Fruit fly (Drosophila melanogaster) whole organism, embryonic: Measurements from ENCODE around the gene CG17786.

Experiments used
- Aef1 ChIP-seq: fragments of 200-800 bp; sonication (Bioruptor generic); IDR thresholded peaks from 3 replicates; pipeline ENCODE4 v1.3.6; 2022; ENCODE audit warnings: missing biosample characterization, missing genetic modification characterization
- Atf-2 ChIP-seq: fragments of 200-800 bp; sonication (Bioruptor generic); optimal IDR thresholded peaks from 2 replicates; lab custom pipeline; 2016; ENCODE audit warnings: missing biosample characterization, missing genetic modification characterization
- CG10959 ChIP-seq: fragments of 200-800 bp; sonication (Bioruptor generic); IDR thresholded peaks from 2 replicates; pipeline ENCODE4 v1.3.6; 2022; ENCODE audit warnings: missing biosample characterization, missing genetic modification characterization
- CG11247 ChIP-seq: fragments of 200-800 bp; sonication (Bioruptor generic); IDR thresholded peaks from 2 replicates; pipeline ENCODE4 v1.3.6; 2022; ENCODE audit warnings: missing biosample characterization, missing genetic modification characterization
- CG1602 ChIP-seq: fragments of 200-800 bp; sonication (Bioruptor generic); optimal IDR thresholded peaks from 3 replicates; lab custom pipeline; 2016; ENCODE audit warnings: missing biosample characterization, missing genetic modification characterization
- CG1647 ChIP-seq: fragments of 200-800 bp; sonication (Bioruptor generic); optimal IDR thresholded peaks from 3 replicates; lab custom pipeline; 2016; ENCODE audit warnings: missing biosample characterization, missing genetic modification characterization
- CG16815 ChIP-seq: fragments of 200-800 bp; sonication (Bioruptor generic); optimal IDR thresholded peaks from 3 replicates; lab custom pipeline; 2017; ENCODE audit warnings: missing biosample characterization, mild to moderate bottlenecking, missing genetic modification characterization
- CG18476 ChIP-seq: fragments of 200-800 bp; sonication (Bioruptor generic); optimal IDR thresholded peaks from 2 replicates; lab custom pipeline; 2016; ENCODE audit warnings: missing biosample characterization, mild to moderate bottlenecking, missing genetic modification characterization
- CG2116 ChIP-seq: fragments of 200-800 bp; sonication (Bioruptor generic); optimal IDR thresholded peaks from 3 replicates; lab custom pipeline; 2018; ENCODE audit warnings: missing biosample characterization, mild to moderate bottlenecking, missing genetic modification characterization
- CG2712 ChIP-seq: fragments of 200-800 bp; optimal IDR thresholded peaks from 3 replicates; lab custom pipeline; 2019; ENCODE audit warnings: missing biosample characterization, mild to moderate bottlenecking, missing genetic modification characterization, moderate library complexity
- CG33213 ChIP-seq: fragments of 200-800 bp; sonication (Bioruptor generic); optimal IDR thresholded peaks from 3 replicates; lab custom pipeline; 2016; ENCODE audit warnings: missing biosample characterization, missing genetic modification characterization
- CG6654 ChIP-seq: fragments of 200-800 bp; sonication (Bioruptor generic); optimal IDR thresholded peaks from 2 replicates; lab custom pipeline; 2017; ENCODE audit warnings: missing biosample characterization, mild to moderate bottlenecking, missing genetic modification characterization
- CG7963 ChIP-seq: fragments of 200-800 bp; sonication (Bioruptor generic); IDR thresholded peaks from 3 replicates; pipeline ENCODE4 v1.3.6; 2022; ENCODE audit warnings: missing biosample characterization, missing genetic modification characterization; ENCODE audit not compliant: partially characterized antibody
- CG9797 ChIP-seq: fragments of 200-800 bp; sonication (Bioruptor generic); optimal IDR thresholded peaks from 3 replicates; lab custom pipeline; 2018; ENCODE audit warnings: missing biosample characterization, mild to moderate bottlenecking, missing genetic modification characterization
- CG9817 ChIP-seq: fragments of 200-800 bp; sonication (Bioruptor generic); optimal IDR thresholded peaks from 2 replicates; lab custom pipeline; 2018; ENCODE audit warnings: missing biosample characterization, mild to moderate bottlenecking, missing genetic modification characterization, moderate library complexity
- D ChIP-seq, 2 experiments: fragments of 200-800 bp in 1 of 2; fragments of >200 bp in 1 of 2; sonication (Bioruptor generic) in 1 of 2; optimal IDR thresholded peaks; 2 replicates in 1 of 2; 3 replicates in 1 of 2; lab custom pipeline; 2017; ENCODE audit warnings: mild to moderate bottlenecking in 1 of 2, missing biosample characterization in 1 of 2, missing genetic modification characterization in 1 of 2, missing genetic modification reagents in 1 of 2
- D19B ChIP-seq: fragments of 200-800 bp; sonication (Bioruptor generic); optimal IDR thresholded peaks from 2 replicates; lab custom pipeline; 2017; ENCODE audit warnings: missing biosample characterization, mild to moderate bottlenecking, missing genetic modification characterization
- E2f2 ChIP-seq: fragments of 200-800 bp; sonication (Bioruptor generic); IDR thresholded peaks from 2 replicates; pipeline ENCODE4 v1.3.6; 2022; ENCODE audit warnings: missing biosample characterization, missing genetic modification characterization
- Ets97D ChIP-seq: fragments of 200-800 bp; sonication (Bioruptor generic); optimal IDR thresholded peaks from 3 replicates; lab custom pipeline; 2016; ENCODE audit warnings: missing biosample characterization, missing genetic modification characterization
- Fer2 ChIP-seq: fragments of 200-800 bp; sonication (Bioruptor generic); optimal IDR thresholded peaks from 2 replicates; lab custom pipeline; 2018; ENCODE audit warnings: missing biosample characterization, mild to moderate bottlenecking, missing genetic modification characterization, moderate library complexity
- Lpt ChIP-seq: fragments of >200 bp; optimal IDR thresholded peaks from 2 replicates; lab custom pipeline; 2018; ENCODE audit warnings: missing biosample characterization, missing genetic modification characterization
- MBD-R2 ChIP-seq: fragments of 200-800 bp; sonication (Bioruptor generic); IDR thresholded peaks from 2 replicates; pipeline ENCODE4 v1.3.6; 2022; ENCODE audit warnings: missing biosample characterization, missing genetic modification characterization
- NC2α ChIP-seq: fragments of 200-800 bp; sonication (Bioruptor generic); optimal IDR thresholded peaks from 2 replicates; lab custom pipeline; 2016; ENCODE audit warnings: missing biosample characterization, missing genetic modification characterization
- Nf-YA ChIP-seq: fragments of 200-800 bp; sonication (Bioruptor generic); IDR thresholded peaks from 2 replicates; pipeline ENCODE4 v1.3.6; 2022; ENCODE audit warnings: missing biosample characterization, missing genetic modification characterization
- NfI ChIP-seq: fragments of 200-800 bp; sonication (Bioruptor generic); optimal IDR thresholded peaks from 3 replicates; lab custom pipeline; 2018; ENCODE audit warnings: missing biosample characterization, mild to moderate bottlenecking, missing genetic modification characterization, moderate library complexity
- Ravus ChIP-seq: fragments of 200-800 bp; sonication (Bioruptor generic); IDR thresholded peaks from 2 replicates; pipeline ENCODE4 v1.3.6; 2022; ENCODE audit warnings: missing biosample characterization, missing genetic modification characterization
- Rx ChIP-seq: fragments of 200-800 bp; sonication (Bioruptor generic); IDR thresholded peaks from 2 replicates; pipeline ENCODE4 v1.3.6; 2022; ENCODE audit warnings: missing biosample characterization, missing genetic modification characterization
- Scr ChIP-seq: fragments of 200-800 bp; sonication (Bioruptor generic); IDR thresholded peaks from 2 replicates; pipeline ENCODE4 v1.3.6; 2022; ENCODE audit warnings: missing biosample characterization, missing genetic modification characterization; ENCODE audit not compliant: partially characterized antibody
- TFAM ChIP-seq: fragments of 200-800 bp; sonication (Bioruptor generic); optimal IDR thresholded peaks from 2 replicates; lab custom pipeline; 2017; ENCODE audit warnings: missing biosample characterization, missing genetic modification characterization, inconsistent platforms
- Tbp ChIP-seq: fragments of >200 bp; optimal IDR thresholded peaks from 2 replicates; lab custom pipeline; 2018; ENCODE audit warnings: missing biosample characterization, missing genetic modification characterization
- Trl ChIP-seq, 3 experiments: fragments of >200 bp in 2 of 3; fragments of 200-800 bp in 1 of 3; sonication (Bioruptor generic) in 1 of 3; optimal IDR thresholded peaks; 2 replicates in 1 of 3; 3 replicates in 2 of 3; lab custom pipeline; 2016 to 2017; ENCODE audit warnings: missing biosample characterization in 1 of 3, missing genetic modification characterization in 1 of 3
- amos ChIP-seq: fragments of 200-800 bp; sonication (Bioruptor generic); IDR thresholded peaks from 2 replicates; pipeline ENCODE4 v1.3.6; 2022; ENCODE audit warnings: missing biosample characterization, missing genetic modification characterization; ENCODE audit not compliant: partially characterized antibody
- ap ChIP-seq: fragments of 200-800 bp; sonication (Bioruptor generic); IDR thresholded peaks from 2 replicates; pipeline ENCODE4 v1.3.6; 2022; ENCODE audit warnings: missing biosample characterization, missing genetic modification characterization
- bigmax ChIP-seq: fragments of 200-800 bp; sonication (Bioruptor generic); optimal IDR thresholded peaks from 2 replicates; lab custom pipeline; 2018; ENCODE audit warnings: missing biosample characterization, mild to moderate bottlenecking, missing genetic modification characterization
- cas ChIP-seq: fragments of 200-800 bp; sonication (Bioruptor generic); IDR thresholded peaks from 2 replicates; pipeline ENCODE4 v1.3.6; 2022; ENCODE audit warnings: missing biosample characterization, missing genetic modification characterization
- chinmo ChIP-seq: fragments of 200-800 bp; sonication (Bioruptor generic); IDR thresholded peaks from 4 replicates; pipeline ENCODE4 v1.3.6; 2022; ENCODE audit warnings: missing biosample characterization, missing genetic modification characterization; ENCODE audit not compliant: partially characterized antibody
- dmrt11E ChIP-seq: fragments of 200-800 bp; sonication (Bioruptor generic); optimal IDR thresholded peaks from 3 replicates; lab custom pipeline; 2018; ENCODE audit warnings: missing biosample characterization, mild to moderate bottlenecking, missing genetic modification characterization, moderate library complexity
- dmrt99B ChIP-seq: fragments of 200-800 bp; sonication (Bioruptor generic); optimal IDR thresholded peaks from 2 replicates; lab custom pipeline; 2018; ENCODE audit warnings: missing biosample characterization, mild to moderate bottlenecking, missing genetic modification characterization, moderate library complexity
- ems ChIP-seq: fragments of 200-800 bp; sonication (Bioruptor generic); optimal IDR thresholded peaks from 3 replicates; lab custom pipeline; 2016; ENCODE audit warnings: missing biosample characterization, missing genetic modification characterization
- fru ChIP-seq: fragments of >200 bp; optimal IDR thresholded peaks from 2 replicates; lab custom pipeline; 2017
- gt ChIP-seq: fragments of 200-800 bp; sonication (Bioruptor generic); IDR thresholded peaks from 2 replicates; pipeline ENCODE4 v1.3.6; 2022; ENCODE audit warnings: missing biosample characterization, missing genetic modification characterization
- mirr ChIP-seq: fragments of 200-800 bp; sonication (Bioruptor generic); optimal IDR thresholded peaks from 3 replicates; lab custom pipeline; 2018; ENCODE audit warnings: missing biosample characterization, mild to moderate bottlenecking, missing genetic modification characterization
- otp ChIP-seq: fragments of 200-800 bp; sonication (Bioruptor generic); IDR thresholded peaks from 3 replicates; pipeline ENCODE4, ENCODE4 v1.3.6; 2022; ENCODE audit warnings: missing biosample characterization, missing genetic modification characterization
- phol ChIP-seq: fragments of 200-800 bp; sonication (Bioruptor generic); optimal IDR thresholded peaks from 3 replicates; lab custom pipeline; 2018; ENCODE audit warnings: missing biosample characterization, mild to moderate bottlenecking, missing genetic modification characterization, moderate library complexity
- pnt ChIP-seq: fragments of 200-800 bp; sonication (Bioruptor generic); optimal IDR thresholded peaks from 3 replicates; lab custom pipeline; 2016; ENCODE audit warnings: missing biosample characterization, missing genetic modification characterization
- scrt ChIP-seq: fragments of 200-800 bp; sonication (Bioruptor generic); optimal IDR thresholded peaks from 2 replicates; lab custom pipeline; 2018; ENCODE audit warnings: missing biosample characterization, mild to moderate bottlenecking, missing genetic modification characterization, moderate library complexity
- slp2 ChIP-seq: fragments of 200-800 bp; sonication (Bioruptor generic); optimal IDR thresholded peaks from 2 replicates; lab custom pipeline; 2016; ENCODE audit warnings: missing biosample characterization, missing genetic modification characterization
- so ChIP-seq: fragments of 200-800 bp; sonication (Bioruptor generic); IDR thresholded peaks from 3 replicates; pipeline ENCODE4 v1.3.6; 2022; ENCODE audit warnings: missing biosample characterization, missing genetic modification characterization
- sr ChIP-seq: fragments of 200-800 bp; sonication (Bioruptor generic); IDR thresholded peaks from 3 replicates; pipeline ENCODE4 v1.3.6; 2022; ENCODE audit warnings: missing biosample characterization, missing genetic modification characterization
- tx ChIP-seq: fragments of 200-800 bp; sonication (Bioruptor generic); optimal IDR thresholded peaks from 2 replicates; lab custom pipeline; 2016; ENCODE audit warnings: missing biosample characterization, missing genetic modification characterization
- unc-4 ChIP-seq: fragments of 200-800 bp; sonication (Bioruptor generic); IDR thresholded peaks from 2 replicates; pipeline ENCODE4 v1.3.6; 2022; ENCODE audit warnings: missing biosample characterization, missing genetic modification characterization; ENCODE audit not compliant: partially characterized antibody
- wdn ChIP-seq: fragments of 200-800 bp; sonication (Bioruptor generic); IDR thresholded peaks from 2 replicates; pipeline ENCODE4 v1.3.6; 2022; ENCODE audit warnings: missing biosample characterization, missing genetic modification characterization

Gene CG17786

DNA sequence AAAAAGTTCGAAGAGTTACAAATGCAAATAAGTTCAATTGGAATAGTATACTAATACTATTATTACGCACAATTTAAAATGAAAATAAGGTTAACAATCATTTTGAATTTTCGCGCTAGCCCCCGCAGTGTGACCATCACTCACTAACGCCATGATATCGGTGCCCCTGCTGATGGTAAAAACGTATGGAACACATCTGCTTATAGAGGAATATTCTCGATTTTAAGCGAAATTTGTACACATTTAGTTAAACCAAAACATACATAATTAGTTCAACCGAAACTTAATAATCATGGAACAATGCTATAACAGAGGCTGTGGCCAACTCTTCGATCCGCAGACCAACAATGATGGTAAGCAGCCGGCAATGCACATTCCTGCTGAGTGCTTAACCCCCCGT lies 32.3 kb downstream of the CG17786 start, which contains the start of gene mora:
mora (plus strand) TSS at position 172 of the 400 bp plus-strand sequence.
- no peak for TF ChIP-seq cas (GFP tag; lab: Robert Waterston, UW)
- TF ChIP-seq scrt: no peak
- no peak for TF ChIP-seq Nf-YA (GFP tag; lab: Robert Waterston, UW)
- TF ChIP-seq Tbp (GFP tag; lab: Kevin White, UChicago): no peak
- TF ChIP-seq CG2712 (tag; lab: Kevin White, UChicago): no peak
- TF ChIP-seq Lpt (GFP tag; lab: Kevin White, UChicago): no peak
- no peak for TF ChIP-seq otp
- no peak for TF ChIP-seq tx
- TF ChIP-seq E2f2 (GFP tag; lab: Robert Waterston, UW): peak; percentile 95
- TF ChIP-seq CG2116: peak; percentile 50
- no peak for TF ChIP-seq CG9817 (tag; lab: Kevin White, UChicago)
- peak; percentile 36; the same call in 1 of the 2 replicates for TF ChIP-seq MBD-R2
- no peak for TF ChIP-seq ap
- peak; percentile 13 for TF ChIP-seq bigmax (GFP tag; lab: Kevin White, UChicago)
- no peak for TF ChIP-seq CG1647 (GFP tag; lab: Kevin White, UChicago)
- no peak for TF ChIP-seq mirr (GFP tag; lab: Kevin White, UChicago)
- no peak for TF ChIP-seq Fer2
- no peak for TF ChIP-seq slp2 (GFP tag; lab: Kevin White, UChicago)
- TF ChIP-seq CG10959: no peak
- TF ChIP-seq TFAM (GFP tag; lab: Kevin White, UChicago): no peak
- TF ChIP-seq phol: peak; percentile 15
- TF ChIP-seq Atf-2 (GFP tag; lab: Kevin White, UChicago): no peak
- TF ChIP-seq fru (lab: Kevin White, UChicago): no peak
- TF ChIP-seq D (optimal IDR thresholded peaks at IDR 0.05; lab: Kevin White, UChicago): no peak
- no peak for TF ChIP-seq D (GFP tag; optimal IDR thresholded peaks at IDR 0.05; lab: Kevin White, UChicago)
- no peak for TF ChIP-seq D19B (GFP tag; lab: Kevin White, UChicago)
- no peak for TF ChIP-seq CG7963
- no peak for TF ChIP-seq CG18476 (GFP tag; lab: Kevin White, UChicago)
- TF ChIP-seq CG33213: no peak
- peak; percentile 13; the same call in 1 of the 2 replicates for TF ChIP-seq amos (GFP tag; lab: Robert Waterston, UW)
- TF ChIP-seq gt (GFP tag; lab: Robert Waterston, UW): no peak
- peak; percentile 16; the same call in 1 of the 2 replicates for TF ChIP-seq unc-4 (GFP tag; lab: Robert Waterston, UW)
- no peak for TF ChIP-seq CG11247 (GFP tag; lab: Robert Waterston, UW)
- TF ChIP-seq CG16815 (GFP tag; lab: Kevin White, UChicago): no peak
- no peak for TF ChIP-seq Aef1 (GFP tag; lab: Robert Waterston, UW)
- TF ChIP-seq pnt (GFP tag; lab: Kevin White, UChicago): no peak
- TF ChIP-seq sr: no peak
- no peak for TF ChIP-seq dmrt11E (tag; lab: Kevin White, UChicago)
- TF ChIP-seq Trl (optimal IDR thresholded peaks at IDR 0.05; lab: Kevin White, UChicago): no peak
- no peak for TF ChIP-seq Trl (GFP tag; optimal IDR thresholded peaks at IDR 0.05; lab: Kevin White, UChicago)
- TF ChIP-seq Ravus: no peak
- TF ChIP-seq wdn: no peak
- TF ChIP-seq chinmo: no peak
- TF ChIP-seq ems (GFP tag; lab: Kevin White, UChicago): no peak
- no peak for TF ChIP-seq Rx (GFP tag; lab: Robert Waterston, UW)
- TF ChIP-seq CG6654 (GFP tag; lab: Kevin White, UChicago): no peak
- no peak for TF ChIP-seq so (GFP tag; lab: Robert Waterston, UW)
- TF ChIP-seq Scr (GFP tag; lab: Robert Waterston, UW): 0 out of 2 replicates have a peak, but pooled peaks have one; percentile 28
- peak; percentile 86 for TF ChIP-seq CG9797 (GFP tag; lab: Kevin White, UChicago)
- TF ChIP-seq NfI: no peak
- TF ChIP-seq CG1602 (GFP tag; lab: Kevin White, UChicago): no peak
- peak; percentile 17 for TF ChIP-seq Ets97D (GFP tag; lab: Kevin White, UChicago)
- TF ChIP-seq NC2α (GFP tag; lab: Kevin White, UChicago): no peak
- no peak for TF ChIP-seq dmrt99B (tag; lab: Kevin White, UChicago)
